Fruit fly (Drosophila melanogaster): Measurements from ENCODE around the gene rdx.
A peak's percentile ranks its signal among the peaks of the same experiment; 100 is the strongest.

Gene rdx

dm6 chr3R:14052182-14053036 lies 20.6 kb upstream of the rdx start:
- TF ChIP-seq Snoo (tag; optimal IDR thresholded peaks at IDR 0.05) (no peak), D1 (tag; optimal IDR thresholded peaks at IDR 0.05) (peak; percentile 9), CG32121 (GFP tag; IDR thresholded peaks at IDR 0.05) (peak; percentile 93), CG8159 (tag; optimal IDR thresholded peaks at IDR 0.05) (peak; percentile 45), fd96Ca (GFP tag; IDR thresholded peaks at IDR 0.05) (peak; percentile 84), Pif1B (GFP tag; optimal IDR thresholded peaks at IDR 0.05) (peak; percentile 76), CG12605 (GFP tag; IDR thresholded peaks at IDR 0.05) (peak; percentile 82; the same call in 1 of the 2 replicates), CG34367 (tag; optimal IDR thresholded peaks at IDR 0.05) (peak; percentile 39), CG9948 (tag; optimal IDR thresholded peaks at IDR 0.05) (peak; percentile 84), CG10348 (GFP tag; IDR thresholded peaks at IDR 0.05) (peak; percentile 69), Ets98B (GFP tag; IDR thresholded peaks at IDR 0.05) (peak; percentile 88), rn (GFP tag; IDR thresholded peaks at IDR 0.05) (peak; percentile 56; the same call in 1 of the 2 replicates), Pif1A (GFP tag; optimal IDR thresholded peaks at IDR 0.05) (peak; percentile 84), CG17806 (tag; optimal IDR thresholded peaks at IDR 0.05) (peak; percentile 57), CG14655 (GFP tag; optimal IDR thresholded peaks at IDR 0.05) (peak; percentile 98), gl (tag; optimal IDR thresholded peaks at IDR 0.05) (no peak), CG4496 (GFP tag; IDR thresholded peaks at IDR 0.05) (peak; percentile 94), EcR (GFP tag; optimal IDR thresholded peaks at IDR 0.05) (no peak), CG15710 (tag; optimal IDR thresholded peaks at IDR 0.05) (peak; percentile 21), CG13204 (GFP tag; optimal IDR thresholded peaks at IDR 0.05) (no peak), CG8301 (tag; optimal IDR thresholded peaks at IDR 0.05) (peak; percentile 97)

dm6 chr3R:14051391-14051852 lies 19.6 kb upstream of the rdx start:
- TF ChIP-seq Pif1B (GFP tag; optimal IDR thresholded peaks at IDR 0.05) (no peak), CG34367 (tag; optimal IDR thresholded peaks at IDR 0.05) (no peak), CG17806 (tag; optimal IDR thresholded peaks at IDR 0.05) (no peak), CG4496 (GFP tag; IDR thresholded peaks at IDR 0.05) (peak; percentile 56; the same call in 1 of the 3 replicates), CG12605 (GFP tag; IDR thresholded peaks at IDR 0.05) (no peak), EcR (GFP tag; optimal IDR thresholded peaks at IDR 0.05) (no peak), CG32121 (GFP tag; IDR thresholded peaks at IDR 0.05) (0 out of 2 replicates have a peak, but pooled peaks have one; percentile 22), CG13204 (GFP tag; optimal IDR thresholded peaks at IDR 0.05) (peak; percentile 18), rn (GFP tag; IDR thresholded peaks at IDR 0.05) (no peak)

- peak; percentile 32; the same call in 1 of the 3 replicates for TF ChIP-seq CG4496 (GFP tag; IDR thresholded peaks at IDR 0.05)
- no peak for TF ChIP-seq CG32121 (GFP tag; IDR thresholded peaks at IDR 0.05)
- TF ChIP-seq Ets98B (GFP tag; IDR thresholded peaks at IDR 0.05) = no peak
- no peak for TF ChIP-seq EcR (GFP tag; optimal IDR thresholded peaks at IDR 0.05)
- no peak for TF ChIP-seq CG9948 (tag; optimal IDR thresholded peaks at IDR 0.05)
- no peak for TF ChIP-seq CG8159 (tag; optimal IDR thresholded peaks at IDR 0.05)
- no peak for TF ChIP-seq Pif1A (GFP tag; optimal IDR thresholded peaks at IDR 0.05)
- TF ChIP-seq CG12605 (GFP tag; IDR thresholded peaks at IDR 0.05) = peak; percentile 75
- TF ChIP-seq rn (GFP tag; IDR thresholded peaks at IDR 0.05) = no peak
- TF ChIP-seq CG13204 (GFP tag; optimal IDR thresholded peaks at IDR 0.05) = no peak
Measured at dm6 chr3R:14050556-14051170, 18.8 kb upstream of the rdx start.

DNA sequence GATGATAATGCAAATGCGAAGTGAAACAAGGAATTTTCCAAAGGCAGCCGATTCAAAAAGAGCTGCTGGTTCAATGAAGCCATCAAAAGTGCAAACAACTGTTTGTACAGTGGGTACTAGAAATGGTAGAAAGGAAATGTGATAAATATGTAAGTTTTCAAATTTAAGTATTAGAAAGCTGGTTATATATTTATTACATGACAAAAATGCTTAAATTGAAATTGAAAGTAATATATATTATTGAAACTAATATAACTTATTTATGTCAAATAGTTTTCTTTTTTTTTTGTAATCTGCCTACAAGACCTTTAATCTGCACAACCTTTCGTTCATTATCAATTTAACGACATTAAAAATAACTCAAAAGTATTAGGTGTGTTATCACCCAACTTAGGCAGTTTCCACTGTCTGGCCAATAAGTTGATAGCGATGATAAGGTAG lies 16.9 kb upstream of the rdx start:
- TF ChIP-seq Pif1B (GFP tag; optimal IDR thresholded peaks at IDR 0.05) (peak; percentile 13), Ets98B (GFP tag; IDR thresholded peaks at IDR 0.05) (no peak), gl (tag; optimal IDR thresholded peaks at IDR 0.05) (no peak), CG4496 (GFP tag; IDR thresholded peaks at IDR 0.05) (0 out of 3 replicates have a peak, but pooled peaks have one; percentile 44), EcR (GFP tag; optimal IDR thresholded peaks at IDR 0.05) (peak; percentile 69), CG12605 (GFP tag; IDR thresholded peaks at IDR 0.05) (no peak), D1 (tag; optimal IDR thresholded peaks at IDR 0.05) (no peak), CG10348 (GFP tag; IDR thresholded peaks at IDR 0.05) (no peak), fd96Ca (GFP tag; IDR thresholded peaks at IDR 0.05) (no peak), CG9948 (tag; optimal IDR thresholded peaks at IDR 0.05) (peak; percentile 72), CG13204 (GFP tag; optimal IDR thresholded peaks at IDR 0.05) (no peak), CG34367 (tag; optimal IDR thresholded peaks at IDR 0.05) (peak; percentile 59), CG8159 (tag; optimal IDR thresholded peaks at IDR 0.05) (peak; percentile 83), CG15710 (tag; optimal IDR thresholded peaks at IDR 0.05) (peak; percentile 78), CG17806 (tag; optimal IDR thresholded peaks at IDR 0.05) (peak; percentile 57), Pif1A (GFP tag; optimal IDR thresholded peaks at IDR 0.05) (no peak), CG8301 (tag; optimal IDR thresholded peaks at IDR 0.05) (peak; percentile 42), CG14655 (GFP tag; optimal IDR thresholded peaks at IDR 0.05) (peak; percentile 64), Snoo (tag; optimal IDR thresholded peaks at IDR 0.05) (peak; percentile 65)

DNA sequence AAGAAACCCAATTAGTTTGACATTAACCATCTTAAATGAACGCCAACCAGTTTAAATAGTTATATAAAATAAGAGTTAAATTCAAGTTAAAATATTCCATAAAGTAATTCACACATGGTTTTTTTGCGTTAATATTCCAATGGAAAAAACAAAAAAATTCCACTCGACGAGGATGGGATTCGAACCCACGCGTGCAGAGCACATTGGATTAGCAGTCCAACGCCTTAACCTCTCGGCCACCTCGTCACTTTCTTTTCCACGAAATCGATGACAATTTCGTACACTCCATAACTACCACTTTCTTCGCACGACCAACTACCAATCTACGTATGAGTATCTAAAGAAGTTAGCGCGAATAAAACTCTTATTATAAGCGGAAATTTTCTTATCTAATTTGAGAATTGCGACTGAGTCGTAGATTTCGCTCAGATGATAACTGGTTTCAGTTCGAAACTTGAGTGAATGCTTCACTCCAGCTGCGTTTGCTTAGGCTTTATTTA lies 12.6 kb upstream of the rdx start:
- TF ChIP-seq CG32121 (GFP tag; IDR thresholded peaks at IDR 0.05) (no peak), CG17806 (tag; optimal IDR thresholded peaks at IDR 0.05) (no peak), CG15710 (tag; optimal IDR thresholded peaks at IDR 0.05) (no peak), CG8301 (tag; optimal IDR thresholded peaks at IDR 0.05) (no peak), CG13204 (GFP tag; optimal IDR thresholded peaks at IDR 0.05) (no peak)
